Fruit fly (Drosophila melanogaster): ENCODE measurements around the gene Rcd-1.

DNA sequence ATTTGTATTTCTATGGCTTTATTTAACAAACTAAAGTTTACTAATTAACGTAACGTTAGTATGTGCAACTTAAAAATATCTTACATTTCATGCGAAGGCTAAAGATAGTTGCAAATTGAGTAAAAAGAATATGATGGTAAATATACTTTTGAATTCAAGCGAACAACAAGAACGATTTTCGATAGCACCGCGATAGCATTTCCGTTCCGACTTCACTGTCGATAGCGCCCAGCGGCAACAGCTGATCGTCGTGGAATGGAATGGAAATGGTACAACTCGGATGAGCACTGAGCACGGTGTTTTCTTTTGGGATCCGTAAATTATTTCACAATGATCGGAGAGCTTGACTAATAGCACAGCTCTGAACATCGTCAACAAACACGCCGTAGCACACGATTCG lies 25.1 kb upstream of the Rcd-1 start:
- TF ChIP-seq HLH106 (tag; optimal IDR thresholded peaks at IDR 0.05): no peak
- TF ChIP-seq lola (GFP tag; optimal IDR thresholded peaks at IDR 0.05): no peak
- no peak for TF ChIP-seq psq (GFP tag; optimal IDR thresholded peaks at IDR 0.05)
- TF ChIP-seq br (GFP tag; optimal IDR thresholded peaks at IDR 0.05): no peak
- no peak for TF ChIP-seq h (GFP tag; optimal IDR thresholded peaks at IDR 0.05)
- no peak for TF ChIP-seq Hnf4 (GFP tag; optimal IDR thresholded peaks at IDR 0.05)

Data from whole organism, wandering third instar larva.